Worm (Caenorhabditis elegans) whole organism, L2 larva: ENCODE data around the gene R02D3.8.

ENCODE experiments used
- lin-11 ChIP-seq: fragments of 150-350 bp; sonication (generic microtip); optimal IDR thresholded peaks from 2 replicates; lab custom pipeline; 2014; ENCODE audit warnings: missing biosample characterization, missing genetic modification characterization, inconsistent platforms, mixed read lengths
- lsy-2 ChIP-seq, 2 experiments: fragments of 150-350 bp in 1 of 2; sonication (generic microtip) in 1 of 2; optimal IDR thresholded peaks; 2 replicates each; lab custom pipeline; 2014 to 2017; ENCODE audit warnings: missing biosample characterization in 2 of 2, missing genetic modification characterization in 2 of 2
- nhr-237 ChIP-seq: fragments of 150-350 bp; optimal IDR thresholded peaks from 2 replicates; lab custom pipeline; 2014; ENCODE audit warnings: missing biosample characterization, missing genetic modification characterization
- sem-4 ChIP-seq: fragments of 150-350 bp; optimal IDR thresholded peaks from 2 replicates; lab custom pipeline; 2014; ENCODE audit warnings: missing biosample characterization, missing genetic modification reagents, missing genetic modification characterization
- ztf-11 ChIP-seq: sonication (generic microtip); optimal IDR thresholded peaks from 2 replicates; lab custom pipeline; 2017; ENCODE audit warnings: missing biosample characterization, missing genetic modification characterization

- TF ChIP-seq ztf-11 (tag; lab: Kevin White, UChicago) (no peak), sem-4 (tag; lab: Kevin White, UChicago) (no peak), nhr-237 (tag; lab: Kevin White, UChicago) (no peak), lsy-2 (tag; optimal IDR thresholded peaks at IDR 0.05; lab: Kevin White, UChicago) (peak in 1 of 2 experiments; percentile 68), lin-11 (tag; lab: Kevin White, UChicago) (no peak)
Observed at ce11 chrIV:240257-240754, 16.7 kb downstream of the R02D3.8 start, which contains the start of the genes fnta-1 and cogc-8.
